Fruit fly (Drosophila melanogaster): Measurements from ENCODE around the gene Wnk.

- TF ChIP-seq hkb (optimal IDR thresholded peaks at IDR 0.05) (no peak), hkb (GFP tag; IDR thresholded peaks at IDR 0.05) (no peak), CG3065 (GFP tag; optimal IDR thresholded peaks at IDR 0.05) (no peak), CHES-1-like (GFP tag; optimal IDR thresholded peaks at IDR 0.05) (no peak), CG33557 (GFP tag; optimal IDR thresholded peaks at IDR 0.05) (no peak), CG7786 (GFP tag; optimal IDR thresholded peaks at IDR 0.05) (no peak)
These were observed 46.8 kb downstream of the Wnk start for dm6 chr3L:21507955-21508354.
